Worm (Caenorhabditis elegans) whole organism, L4 larva: ENCODE results near the gene ZK971.1.

ENCODE experiments used
- ceh-82 ChIP-seq: sonication (generic microtip); optimal IDR thresholded peaks from 2 replicates; lab custom pipeline; 2017; ENCODE audit warnings: missing biosample characterization, missing genetic modification characterization
- lin-13 ChIP-seq: fragments of 150-350 bp; optimal IDR thresholded peaks from 2 replicates; lab custom pipeline; 2014; ENCODE audit warnings: missing biosample characterization, missing genetic modification reagents, missing genetic modification characterization
- snpc-1.2 ChIP-seq: fragments of 200-800 bp; sonication (Bioruptor generic); IDR thresholded peaks from 2 replicates; pipeline ENCODE4 v1.3.6; 2022; ENCODE audit warnings: missing genetic modification reagents, missing genetic modification characterization, missing compliant biosample characterization
- snpc-4 ChIP-seq: fragments of 150-350 bp; optimal IDR thresholded peaks from 2 replicates; lab custom pipeline; 2014; ENCODE audit warnings: missing biosample characterization, missing genetic modification characterization
- zip-2 ChIP-seq: fragments of 150-350 bp; optimal IDR thresholded peaks from 2 replicates; lab custom pipeline; 2014; ENCODE audit warnings: missing biosample characterization, missing genetic modification characterization

- TF ChIP-seq zip-2 (tag; lab: Kevin White, UChicago) (no peak), ceh-82 (no peak), snpc-1.2 (GFP tag; lab: Robert Waterston, UW) (no peak), snpc-4 (tag; lab: Kevin White, UChicago) (no peak), lin-13 (GFP tag; lab: Kevin White, UChicago) (no peak)
Measured at ce11 chrII:10300082-10300749, 20.8 kb upstream of the ZK971.1 start, which contains the start of gene nep-26.
